Fruit fly (Drosophila melanogaster): ENCODE results near the gene TH1.
A peak's percentile ranks its signal among the peaks of the same experiment; 100 is the strongest.

The TH1 gene

dm6 chrX:16403811-16404420 lies 12.7 kb upstream of the TH1 start:
- peak; percentile 86 for TF ChIP-seq noc (tag; optimal IDR thresholded peaks at IDR 0.05)

dm6 chrX:16385942-16386392 lies 5.3 kb downstream of the TH1 start:
- peak; percentile 83 for TF ChIP-seq noc (tag; optimal IDR thresholded peaks at IDR 0.05)

- TF ChIP-seq noc (tag; optimal IDR thresholded peaks at IDR 0.05): no peak
Measured at dm6 chrX:16384843-16385726, 6.2 kb downstream of the TH1 start, which contains the start of the genes CG9992 and CG4239. CG9992 (minus strand) TSS chrX:16384908. CG4239 (plus strand) TSS chrX:16385278.

- peak; percentile 90 for TF ChIP-seq noc (tag; optimal IDR thresholded peaks at IDR 0.05)
Measured at dm6 chrX:16383667-16384515, 7.3 kb downstream of the TH1 start.

- no peak for TF ChIP-seq noc (tag; optimal IDR thresholded peaks at IDR 0.05)
Measured at dm6 chrX:16374059-16374458, 17.2 kb downstream of the TH1 start.

dm6 chrX:16373541-16373940 lies 17.7 kb downstream of the TH1 start:
- no peak for TF ChIP-seq noc (tag; optimal IDR thresholded peaks at IDR 0.05)

dm6 chrX:16372492-16373350 lies 18.5 kb downstream of the TH1 start, which contains the start of gene Fur2:
Fur2 (plus strand) TSS chrX:16373086.
- no peak for TF ChIP-seq noc (tag; optimal IDR thresholded peaks at IDR 0.05)

dm6 chrX:16371923-16372322 lies 19.3 kb downstream of the TH1 start:
- no peak for TF ChIP-seq noc (tag; optimal IDR thresholded peaks at IDR 0.05)

dm6 chrX:16368585-16368984 lies 22.7 kb downstream of the TH1 start:
- TF ChIP-seq noc (tag; optimal IDR thresholded peaks at IDR 0.05): no peak

- TF ChIP-seq noc (tag; optimal IDR thresholded peaks at IDR 0.05): no peak
Measured at dm6 chrX:16361306-16361705, 29.9 kb downstream of the TH1 start, which contains the start of gene nonA. nonA (plus strand) TSS chrX:16361569.

- no peak for TF ChIP-seq noc (tag; optimal IDR thresholded peaks at IDR 0.05)
Measured at dm6 chrX:16358670-16359320, 32.4 kb downstream of the TH1 start, which contains the start of the genes U2af50 and PIG-Q. U2af50 (minus strand) TSS chrX:16359039. PIG-Q (plus strand) TSS chrX:16359143.

dm6 chrX:16350062-16350461 lies 41.2 kb downstream of the TH1 start, which contains the start of gene sl:
sl (plus strand) TSS chrX:16350315.
- TF ChIP-seq noc (tag; optimal IDR thresholded peaks at IDR 0.05): no peak
